Worm (Caenorhabditis elegans) whole organism, L4 larva: ENCODE measurements around the gene nol-9.
A peak's percentile ranks its signal among the peaks of the same experiment; 100 is the strongest.

Experiments
- F26F4.8 ChIP-seq: fragments of 200-800 bp; sonication (Bioruptor generic); conservative IDR thresholded peaks from 2 replicates; pipeline ENCODE4 v1.3.6; 2022; ENCODE audit warnings: missing genetic modification characterization, missing compliant biosample characterization
- ZK337.2 ChIP-seq: fragments of 200-800 bp; sonication (Bioruptor generic); IDR thresholded peaks from 2 replicates; pipeline ENCODE4 v1.3.6; 2022; ENCODE audit warnings: missing genetic modification reagents, missing genetic modification characterization, missing compliant biosample characterization
- ZK546.5 ChIP-seq, 2 experiments: sonication (generic microtip); optimal IDR thresholded peaks; 2 replicates each; lab custom pipeline; 2017; ENCODE audit warnings: missing biosample characterization in 2 of 2, missing genetic modification characterization in 2 of 2
- aly-2 ChIP-seq: sonication (generic microtip); optimal IDR thresholded peaks from 2 replicates; lab custom pipeline; 2018; ENCODE audit warnings: missing biosample characterization, missing genetic modification characterization
- ceh-20 ChIP-seq: fragments of 200-800 bp; sonication (Bioruptor generic); IDR thresholded peaks from 2 replicates; pipeline ENCODE4 v1.3.6; 2022; ENCODE audit warnings: missing genetic modification reagents, missing genetic modification characterization, missing compliant biosample characterization
- ceh-32 ChIP-seq: sonication (generic microtip); optimal IDR thresholded peaks from 2 replicates; lab custom pipeline; 2016; ENCODE audit warnings: mild to moderate bottlenecking, missing genetic modification characterization, missing compliant biosample characterization; ENCODE audit not compliant: poor library complexity
- ces-1 ChIP-seq: fragments of 150-350 bp; sonication (generic microtip); optimal IDR thresholded peaks from 4 replicates; lab custom pipeline; 2014; ENCODE audit warnings: missing biosample characterization, missing genetic modification reagents, missing genetic modification characterization
- ctbp-1 ChIP-seq: fragments of 200-800 bp; sonication (Bioruptor generic); IDR thresholded peaks from 2 replicates; pipeline ENCODE4 v1.3.6; 2022; ENCODE audit warnings: missing genetic modification reagents, missing genetic modification characterization, missing compliant biosample characterization
- daf-16 ChIP-seq, 3 experiments: sonication (generic microtip); optimal IDR thresholded peaks; 2 replicates each; lab custom pipeline; 2016 to 2017; ENCODE audit warnings: missing genetic modification characterization in 3 of 3, missing genetic modification reagents in 3 of 3, mild to moderate bottlenecking in 2 of 3, missing compliant biosample characterization in 2 of 3, missing biosample characterization in 1 of 3, moderate library complexity in 1 of 3
- dmd-6 ChIP-seq: fragments of 200-800 bp; sonication (Bioruptor generic); IDR thresholded peaks from 2 replicates; pipeline ENCODE4 v1.3.6; 2022; ENCODE audit warnings: missing genetic modification reagents, missing genetic modification characterization, missing compliant biosample characterization
- dmd-9 ChIP-seq: fragments of 200-800 bp; sonication (Bioruptor generic); IDR thresholded peaks from 2 replicates; pipeline ENCODE4 v1.3.6; 2022; ENCODE audit warnings: missing genetic modification reagents, missing genetic modification characterization, missing compliant biosample characterization
- dpl-1 ChIP-seq: fragments of 150-350 bp; optimal IDR thresholded peaks from 2 replicates; lab custom pipeline; 2014; ENCODE audit warnings: missing biosample characterization, missing genetic modification reagents, missing genetic modification characterization
- egl-27 ChIP-seq: sonication (generic microtip); optimal IDR thresholded peaks from 3 replicates; lab custom pipeline; 2017; ENCODE audit warnings: missing biosample characterization, missing genetic modification reagents, missing genetic modification characterization
- egl-43 ChIP-seq: fragments of 200-800 bp; sonication (Bioruptor generic); IDR thresholded peaks from 2 replicates; pipeline ENCODE4 v1.3.6; 2022; ENCODE audit warnings: missing genetic modification reagents, missing genetic modification characterization, missing compliant biosample characterization
- fos-1 ChIP-seq: fragments of 150-350 bp; optimal IDR thresholded peaks from 2 replicates; lab custom pipeline; 2014; ENCODE audit warnings: missing biosample characterization, missing genetic modification characterization
- gei-8 ChIP-seq: fragments of 200-800 bp; sonication (Bioruptor generic); optimal IDR thresholded peaks from 2 replicates; lab custom pipeline; 2018; ENCODE audit warnings: mild to moderate bottlenecking, missing genetic modification characterization, missing compliant biosample characterization
- hif-1 ChIP-seq, 2 experiments: sonication (generic microtip); optimal IDR thresholded peaks; 2 replicates each; lab custom pipeline; 2016 to 2017; ENCODE audit warnings: missing compliant biosample characterization in 2 of 2, missing genetic modification characterization in 2 of 2, missing genetic modification reagents in 2 of 2, missing genotype in 2 of 2, mild to moderate bottlenecking in 1 of 2
- lin-1 ChIP-seq: fragments of 200-800 bp; sonication (Bioruptor generic); IDR thresholded peaks from 2 replicates; pipeline ENCODE4 v1.3.6; 2022; ENCODE audit warnings: missing genetic modification reagents, missing genetic modification characterization, missing compliant biosample characterization
- lin-29 ChIP-seq: fragments of 200-800 bp; sonication (Bioruptor generic); IDR thresholded peaks from 2 replicates; pipeline ENCODE4 v1.3.6; 2022; ENCODE audit warnings: missing genetic modification reagents, missing genetic modification characterization, missing compliant biosample characterization
- lin-38 ChIP-seq: fragments of 200-800 bp; sonication (Bioruptor generic); IDR thresholded peaks from 2 replicates; pipeline ENCODE4 v1.3.6; 2022; ENCODE audit warnings: missing genetic modification reagents, missing genetic modification characterization, missing compliant biosample characterization
- lsy-2 ChIP-seq, 2 experiments: fragments of 150-350 bp in 1 of 2; sonication (generic microtip) in 1 of 2; optimal IDR thresholded peaks; 2 replicates each; lab custom pipeline; 2014 to 2017; ENCODE audit warnings: missing biosample characterization in 2 of 2, missing genetic modification characterization in 2 of 2
- madf-5 ChIP-seq, 2 experiments: fragments of 200-800 bp; sonication (Bioruptor generic); IDR thresholded peaks; 2 replicates each; pipeline ENCODE4 v1.3.6; 2022; ENCODE audit warnings: missing compliant biosample characterization in 2 of 2, missing genetic modification characterization in 2 of 2
- madf-9 ChIP-seq: fragments of 200-800 bp; sonication (Bioruptor generic); conservative IDR thresholded peaks from 2 replicates; pipeline ENCODE4 v1.3.6; 2022; ENCODE audit warnings: missing genetic modification reagents, missing genetic modification characterization, missing compliant biosample characterization
- mes-2 ChIP-seq: sonication (generic microtip); optimal IDR thresholded peaks from 2 replicates; lab custom pipeline; 2016; ENCODE audit warnings: missing genotype, mild to moderate bottlenecking, missing genetic modification characterization, missing compliant biosample characterization; ENCODE audit not compliant: poor library complexity, severe bottlenecking
- nhr-42 ChIP-seq: fragments of 200-800 bp; sonication (Bioruptor generic); IDR thresholded peaks from 2 replicates; pipeline ENCODE4 v1.3.6; 2022; ENCODE audit warnings: missing genetic modification characterization, missing compliant biosample characterization
- php-3 ChIP-seq: fragments of 200-800 bp; sonication (Bioruptor generic); IDR thresholded peaks from 2 replicates; pipeline ENCODE4 v1.3.6; 2022; ENCODE audit warnings: missing genetic modification reagents, missing genetic modification characterization, missing compliant biosample characterization
- rbr-2 ChIP-seq: sonication (generic microtip); optimal IDR thresholded peaks from 2 replicates; lab custom pipeline; 2016; ENCODE audit warnings: missing genotype, missing genetic modification characterization, missing compliant biosample characterization
- sdz-12 ChIP-seq: fragments of 200-800 bp; sonication (Bioruptor generic); optimal IDR thresholded peaks from 2 replicates; lab custom pipeline; 2018; ENCODE audit warnings: mild to moderate bottlenecking, missing genetic modification characterization, missing compliant biosample characterization
- set-16 ChIP-seq: fragments of 200-800 bp; sonication (Bioruptor generic); IDR thresholded peaks from 2 replicates; pipeline ENCODE4 v1.3.6; 2022; ENCODE audit warnings: missing genetic modification reagents, missing genetic modification characterization, missing compliant biosample characterization
- tra-1 ChIP-seq: fragments of 200-800 bp; sonication (Bioruptor generic); IDR thresholded peaks from 2 replicates; pipeline ENCODE4 v1.3.6; 2022; ENCODE audit warnings: missing genetic modification reagents, missing genetic modification characterization, missing compliant biosample characterization
- unc-62 ChIP-seq, 3 experiments: fragments of 150-350 bp in 1 of 3; sonication (generic microtip); optimal IDR thresholded peaks in 2 of 3; peaks in 1 of 3; 1 replicate in 1 of 3; 2 replicates in 2 of 3; lab custom pipeline; 2014 to 2017; ENCODE audit warnings: missing biosample characterization in 3 of 3, missing genetic modification characterization in 3 of 3, missing genetic modification reagents in 3 of 3, missing genotype in 1 of 3
- vab-7 ChIP-seq: fragments of 200-800 bp; sonication (Bioruptor generic); IDR thresholded peaks from 2 replicates; pipeline ENCODE4 v1.3.6; 2022; ENCODE audit warnings: missing genetic modification reagents, missing genetic modification characterization, missing compliant biosample characterization
- zag-1 ChIP-seq: fragments of 150-350 bp; optimal IDR thresholded peaks from 2 replicates; lab custom pipeline; 2014; ENCODE audit warnings: missing biosample characterization, missing genetic modification characterization
- ztf-11 ChIP-seq: fragments of 150-350 bp; optimal IDR thresholded peaks from 2 replicates; lab custom pipeline; 2014; ENCODE audit warnings: missing biosample characterization, missing genetic modification characterization

The nol-9 gene

ce11 chrIV:13445275-13445674, 23.0 kb downstream of the nol-9 start, which contains the start of gene mam-3:
Gene mam-3, minus strand, starts transcription at chrIV:13445375.
- no peak for TF ChIP-seq dmd-9 (GFP tag; lab: Robert Waterston, UW)
- no peak for TF ChIP-seq ztf-11
- TF ChIP-seq tra-1 (GFP tag; lab: Robert Waterston, UW) = no peak
- no peak for TF ChIP-seq sdz-12 (GFP tag; lab: Kevin White, UChicago)
- no peak for TF ChIP-seq daf-16 (GFP tag; optimal IDR thresholded peaks at IDR 0.05; lab: Kevin White, UChicago)
- TF ChIP-seq daf-16 (tag; optimal IDR thresholded peaks at IDR 0.05; lab: Kevin White, UChicago) = no peak
- TF ChIP-seq aly-2 (tag; lab: Kevin White, UChicago) = no peak
- no peak for TF ChIP-seq dmd-6 (GFP tag; lab: Robert Waterston, UW)
- no peak for TF ChIP-seq egl-27 (tag; lab: Kevin White, UChicago)
- TF ChIP-seq egl-43 (GFP tag; lab: Robert Waterston, UW) = no peak
- TF ChIP-seq unc-62 (GFP tag; optimal IDR thresholded peaks at IDR 0.05 in 1 of 2; lab: Kevin White, UChicago) = no peak
- TF ChIP-seq unc-62 (tag; optimal IDR thresholded peaks at IDR 0.05; lab: Kevin White, UChicago) = no peak
- no peak for TF ChIP-seq ctbp-1 (GFP tag; lab: Robert Waterston, UW)
- TF ChIP-seq madf-9 = no peak
- TF ChIP-seq madf-5 (GFP tag; IDR thresholded peaks at IDR 0.05; lab: Robert Waterston, UW) = no peak
- TF ChIP-seq gei-8 (GFP tag; lab: Kevin White, UChicago) = no peak
- no peak for TF ChIP-seq ceh-32
- no peak for TF ChIP-seq zag-1
- no peak for TF ChIP-seq vab-7 (GFP tag; lab: Robert Waterston, UW)
- TF ChIP-seq nhr-42 (GFP tag; lab: Robert Waterston, UW) = no peak
- TF ChIP-seq fos-1 (tag; lab: Kevin White, UChicago) = no peak
- no peak for TF ChIP-seq lin-29

- TF ChIP-seq lin-38 = peak; percentile 38; the same call in 1 of the 2 replicates
- TF ChIP-seq ceh-20 (GFP tag; lab: Robert Waterston, UW) = no peak
- TF ChIP-seq set-16 (GFP tag; lab: Robert Waterston, UW) = no peak
- TF ChIP-seq php-3 = no peak
- no peak for TF ChIP-seq lin-1 (GFP tag; lab: Robert Waterston, UW)
- TF ChIP-seq mes-2 (tag; lab: Kevin White, UChicago) = no peak
These were observed 28.4 kb downstream of the nol-9 start for ce11 chrIV:13450740-13451139.

ce11 chrIV:13453509-13453908, 31.2 kb downstream of the nol-9 start:
- TF ChIP-seq fos-1 (tag; lab: Kevin White, UChicago) = no peak
- TF ChIP-seq dpl-1 (GFP tag; lab: Kevin White, UChicago) = peak; percentile 13
- TF ChIP-seq mes-2 (tag; lab: Kevin White, UChicago) = peak; percentile 59
- peak in 1 of 2 experiments; percentile 7 for TF ChIP-seq hif-1 (tag; optimal IDR thresholded peaks at IDR 0.05; lab: Kevin White, UChicago)
- peak in 1 of 2 experiments; percentile 24 for TF ChIP-seq lsy-2 (tag; optimal IDR thresholded peaks at IDR 0.05; lab: Kevin White, UChicago)
- peak; percentile 29 for TF ChIP-seq rbr-2 (tag; lab: Kevin White, UChicago)
- no peak for TF ChIP-seq F26F4.8 (GFP tag; lab: Robert Waterston, UW)
- peak; percentile 92 for TF ChIP-seq lin-38

- TF ChIP-seq ces-1 (GFP tag; lab: Kevin White, UChicago) = no peak
- no peak for TF ChIP-seq ZK337.2 (GFP tag; lab: Robert Waterston, UW)
- TF ChIP-seq lsy-2 (tag; optimal IDR thresholded peaks at IDR 0.05; lab: Kevin White, UChicago) = no peak
- no peak for TF ChIP-seq vab-7 (GFP tag; lab: Robert Waterston, UW)
- no peak for TF ChIP-seq ZK546.5 (tag; optimal IDR thresholded peaks at IDR 0.05; lab: Kevin White, UChicago)
These were observed 32.4 kb downstream of the nol-9 start, which contains the start of gene uso-1 for ce11 chrIV:13454698-13455097. Gene uso-1, minus strand, starts transcription at chrIV:13454798.
